Worm (Caenorhabditis elegans) whole organism, L2 larva: ENCODE measurements around the gene cnt-1.

Source experiments
- ZK546.5 ChIP-seq: sonication (generic microtip); optimal IDR thresholded peaks from 2 replicates; lab custom pipeline; 2017; ENCODE audit warnings: missing biosample characterization, missing genetic modification characterization
- ama-1 ChIP-seq: fragments of 150-350 bp; optimal IDR thresholded peaks from 2 replicates; lab custom pipeline; 2018; ENCODE audit warnings: inconsistent platforms
- fos-1 ChIP-seq: fragments of 150-350 bp; optimal IDR thresholded peaks from 2 replicates; lab custom pipeline; 2014; ENCODE audit warnings: missing biosample characterization, missing genetic modification characterization
- mdl-1 ChIP-seq, 2 experiments: fragments of 150-350 bp in 1 of 2; sonication (generic microtip) in 1 of 2; optimal IDR thresholded peaks; 2 replicates each; lab custom pipeline; 2017; ENCODE audit warnings: missing biosample characterization in 2 of 2, missing genetic modification characterization in 2 of 2
- nhr-6 ChIP-seq: fragments of 150-350 bp; optimal IDR thresholded peaks from 2 replicates; lab custom pipeline; 2014; ENCODE audit warnings: missing biosample characterization, missing genetic modification characterization
- snpc-4 ChIP-seq: fragments of 150-350 bp; optimal IDR thresholded peaks from 2 replicates; lab custom pipeline; 2014; ENCODE audit warnings: missing biosample characterization, missing genetic modification characterization
- zag-1 ChIP-seq: fragments of 150-350 bp; optimal IDR thresholded peaks from 2 replicates; lab custom pipeline; 2014; ENCODE audit warnings: missing biosample characterization, missing genetic modification characterization

ce11 chrII:12039039-12039438 is 49.6 kb downstream of the cnt-1 start, which contains the start of gene tpi-1:
- TF ChIP-seq zag-1 (no peak), nhr-6 (tag; lab: Kevin White, UChicago) (no peak), snpc-4 (no peak), ZK546.5 (tag; lab: Kevin White, UChicago) (no peak), fos-1 (tag; lab: Kevin White, UChicago) (no peak), ama-1 (no peak), mdl-1 (tag; optimal IDR thresholded peaks at IDR 0.05; lab: Kevin White, UChicago) (no peak)
